Fruit fly (Drosophila melanogaster) whole organism, wandering third instar larva: ENCODE results near the gene CG6574.

ENCODE experiments used
- GATAd ChIP-seq: sonication (Bioruptor generic); optimal IDR thresholded peaks from 2 replicates; lab custom pipeline; 2016; ENCODE audit warnings: missing biosample characterization, missing genetic modification characterization
- N ChIP-seq: fragments of >200 bp; optimal IDR thresholded peaks from 2 replicates; lab custom pipeline; 2018; ENCODE audit warnings: missing biosample characterization, missing external identifiers, missing genetic modification characterization
- Vsx2 ChIP-seq: fragments of 200-300, 225-300 bp; sonication (Bioruptor generic); optimal IDR thresholded peaks from 2 replicates; lab custom pipeline; 2018; ENCODE audit warnings: missing biosample characterization, missing genetic modification characterization; ENCODE audit not compliant: partially characterized antibody
- br ChIP-seq: fragments of 200-800 bp; sonication (Bioruptor generic); optimal IDR thresholded peaks from 2 replicates; lab custom pipeline; 2016; ENCODE audit warnings: missing biosample characterization, missing genetic modification characterization
- dsf ChIP-seq: sonication (Bioruptor generic); optimal IDR thresholded peaks from 2 replicates; lab custom pipeline; 2016; ENCODE audit warnings: missing biosample characterization, missing genetic modification characterization, borderline replicate concordance
- foxo ChIP-seq, 2 experiments: fragments of 200-800 bp; sonication (Bioruptor generic); optimal IDR thresholded peaks; 2 replicates in 1 of 2; 3 replicates in 1 of 2; lab custom pipeline; 2016 to 2017; ENCODE audit warnings: missing biosample characterization in 2 of 2, missing genetic modification characterization in 2 of 2
- h ChIP-seq: fragments of 200-800 bp; sonication (Bioruptor generic); optimal IDR thresholded peaks from 3 replicates; lab custom pipeline; 2016; ENCODE audit warnings: missing biosample characterization, mild to moderate bottlenecking, missing genetic modification characterization
- lola ChIP-seq: fragments of >200 bp; optimal IDR thresholded peaks from 2 replicates; lab custom pipeline; 2017; ENCODE audit warnings: missing biosample characterization, missing genetic modification characterization
- psq ChIP-seq: fragments of 200-800 bp; sonication (Bioruptor generic); optimal IDR thresholded peaks from 3 replicates; lab custom pipeline; 2017; ENCODE audit warnings: missing biosample characterization, mild to moderate bottlenecking, missing genetic modification characterization, moderate library complexity
- sage ChIP-seq: fragments of 200-800 bp; sonication (Bioruptor generic); optimal IDR thresholded peaks from 2 replicates; lab custom pipeline; 2016; ENCODE audit warnings: missing biosample characterization, mild to moderate bottlenecking, missing genetic modification characterization
- usp ChIP-seq: fragments of >200 bp; optimal IDR thresholded peaks from 2 replicates; lab custom pipeline; 2017; ENCODE audit warnings: missing biosample characterization, missing genetic modification characterization

dm6 chr3R:10834893-10835292 lies 27.9 kb downstream of the CG6574 start:
- peak; percentile 97 for TF ChIP-seq h (GFP tag; lab: Kevin White, UChicago)
- TF ChIP-seq N = no peak
- TF ChIP-seq sage = peak; percentile 95
- TF ChIP-seq GATAd (GFP tag; lab: Kevin White, UChicago) = no peak
- no peak for TF ChIP-seq usp (GFP tag; lab: Kevin White, UChicago)
- peak; percentile 6 for TF ChIP-seq Vsx2 (GFP tag; lab: Kevin White, UChicago)
- TF ChIP-seq psq (GFP tag; lab: Kevin White, UChicago) = peak; percentile 92
- no peak for TF ChIP-seq lola (GFP tag; lab: Kevin White, UChicago)
- peak; percentile 94 for TF ChIP-seq br (GFP tag; lab: Kevin White, UChicago)
- TF ChIP-seq foxo (GFP tag; optimal IDR thresholded peaks at IDR 0.05; lab: Kevin White, UChicago) = peak; percentile 67 to 97
- TF ChIP-seq dsf (GFP tag; lab: Kevin White, UChicago) = peak; percentile 57
